Fruit fly (Drosophila melanogaster) whole organism, wandering third instar larva: ENCODE data around the gene CG15535.

ENCODE experiments used
- Abd-B ChIP-seq: fragments of >200 bp; optimal IDR thresholded peaks from 2 replicates; lab custom pipeline; 2017; ENCODE audit warnings: missing biosample characterization, missing genetic modification characterization
- CG32264 ChIP-seq: fragments of 200-800 bp; sonication (Bioruptor generic); optimal IDR thresholded peaks from 2 replicates; lab custom pipeline; 2016; ENCODE audit warnings: missing biosample characterization, missing genetic modification characterization
- CG9705 ChIP-seq: fragments of 200-800 bp; sonication (Bioruptor generic); optimal IDR thresholded peaks from 2 replicates; lab custom pipeline; 2018; ENCODE audit warnings: missing biosample characterization, mild to moderate bottlenecking, missing genetic modification characterization
- Dif ChIP-seq: fragments of 200-275, 200-300 bp; sonication (Bioruptor generic); optimal IDR thresholded peaks from 2 replicates; lab custom pipeline; 2018; ENCODE audit warnings: missing biosample characterization, missing genetic modification characterization; ENCODE audit not compliant: partially characterized antibody
- HLH106 ChIP-seq: fragments of 200-800 bp; optimal IDR thresholded peaks from 3 replicates; lab custom pipeline; 2019; ENCODE audit warnings: missing biosample characterization, mild to moderate bottlenecking, missing genetic modification characterization, moderate library complexity
- Hnf4 ChIP-seq: fragments of 200-800 bp; sonication (Bioruptor generic); optimal IDR thresholded peaks from 2 replicates; lab custom pipeline; 2016; ENCODE audit warnings: missing biosample characterization, mild to moderate bottlenecking, missing genetic modification characterization
- Hr78 ChIP-seq: fragments of >200 bp; optimal IDR thresholded peaks from 2 replicates; lab custom pipeline; 2017; ENCODE audit warnings: missing biosample characterization, missing genetic modification characterization
- Hr83 ChIP-seq: fragments of 200-300 bp; sonication (Bioruptor generic); optimal IDR thresholded peaks from 2 replicates; lab custom pipeline; 2016; ENCODE audit warnings: missing biosample characterization, mild to moderate bottlenecking, missing genetic modification characterization, moderate library complexity; ENCODE audit not compliant: poor library complexity, severe bottlenecking
- Mio ChIP-seq: sonication (Bioruptor generic); optimal IDR thresholded peaks from 2 replicates; lab custom pipeline; 2016; ENCODE audit warnings: missing biosample characterization, missing genetic modification characterization
- Myc ChIP-seq: fragments of >200 bp; optimal IDR thresholded peaks from 2 replicates; lab custom pipeline; 2017
- N ChIP-seq: fragments of >200 bp; optimal IDR thresholded peaks from 2 replicates; lab custom pipeline; 2018; ENCODE audit warnings: missing biosample characterization, missing external identifiers, missing genetic modification characterization
- OdsH ChIP-seq: fragments of 200-800 bp; sonication (Bioruptor generic); optimal IDR thresholded peaks from 2 replicates; lab custom pipeline; 2016; ENCODE audit warnings: missing biosample characterization, mild to moderate bottlenecking, missing genetic modification characterization
- Rel ChIP-seq, 2 experiments: fragments of 200-800 bp; sonication (Bioruptor generic) in 1 of 2; optimal IDR thresholded peaks; 2 replicates in 1 of 2; 3 replicates in 1 of 2; lab custom pipeline; 2016 to 2019; ENCODE audit warnings: mild to moderate bottlenecking in 2 of 2, missing biosample characterization in 2 of 2, missing genetic modification characterization in 2 of 2, moderate library complexity in 1 of 2
- Vsx2 ChIP-seq: fragments of 200-300, 225-300 bp; sonication (Bioruptor generic); optimal IDR thresholded peaks from 2 replicates; lab custom pipeline; 2018; ENCODE audit warnings: missing biosample characterization, missing genetic modification characterization; ENCODE audit not compliant: partially characterized antibody
- brk ChIP-seq: fragments of 200-800 bp; sonication (Bioruptor generic); optimal IDR thresholded peaks from 2 replicates; lab custom pipeline; 2016; ENCODE audit warnings: missing biosample characterization, mild to moderate bottlenecking, missing genetic modification characterization
- dl ChIP-seq, 2 experiments: fragments of 175-275, 200-275 bp in 1 of 2; fragments of 200-275 bp in 1 of 2; sonication (Bioruptor generic); optimal IDR thresholded peaks; lab custom pipeline; 2018; ENCODE audit warnings: mild to moderate bottlenecking in 2 of 2, missing biosample characterization in 2 of 2, missing genetic modification characterization in 2 of 2, moderate library complexity in 2 of 2; ENCODE audit not compliant: partially characterized antibody in 2 of 2, insufficient read depth in 1 of 2
- fru ChIP-seq: fragments of 200-800 bp; sonication (Bioruptor generic); optimal IDR thresholded peaks from 3 replicates; lab custom pipeline; 2016; ENCODE audit warnings: missing biosample characterization, mild to moderate bottlenecking, missing genetic modification characterization
- h ChIP-seq: fragments of 200-800 bp; sonication (Bioruptor generic); optimal IDR thresholded peaks from 3 replicates; lab custom pipeline; 2016; ENCODE audit warnings: missing biosample characterization, mild to moderate bottlenecking, missing genetic modification characterization
- jim ChIP-seq: fragments of 175-275, 200-325 bp; sonication (Bioruptor generic); optimal IDR thresholded peaks from 2 replicates; lab custom pipeline; 2016; ENCODE audit warnings: missing biosample characterization, mild to moderate bottlenecking, missing genetic modification characterization
- lola ChIP-seq: fragments of >200 bp; optimal IDR thresholded peaks from 2 replicates; lab custom pipeline; 2017; ENCODE audit warnings: missing biosample characterization, missing genetic modification characterization
- pan ChIP-seq: fragments of >200 bp; optimal IDR thresholded peaks from 2 replicates; lab custom pipeline; 2017
- rgr ChIP-seq: fragments of 200-800 bp; sonication (Bioruptor generic); optimal IDR thresholded peaks from 3 replicates; lab custom pipeline; 2016; ENCODE audit warnings: missing biosample characterization, mild to moderate bottlenecking, missing genetic modification characterization
- sage ChIP-seq: fragments of 200-800 bp; sonication (Bioruptor generic); optimal IDR thresholded peaks from 2 replicates; lab custom pipeline; 2016; ENCODE audit warnings: missing biosample characterization, mild to moderate bottlenecking, missing genetic modification characterization
- sv ChIP-seq: fragments of 200-800 bp; sonication (Bioruptor generic); optimal IDR thresholded peaks from 3 replicates; lab custom pipeline; 2016; ENCODE audit warnings: missing biosample characterization, missing genetic modification characterization
- usp ChIP-seq: fragments of >200 bp; optimal IDR thresholded peaks from 2 replicates; lab custom pipeline; 2017; ENCODE audit warnings: missing biosample characterization, missing genetic modification characterization
- woc ChIP-seq: sonication (Bioruptor generic); optimal IDR thresholded peaks from 2 replicates; lab custom pipeline; 2016; ENCODE audit warnings: missing biosample characterization, mild to moderate bottlenecking, missing genetic modification characterization

Gene CG15535

dm6 chr3R:30443549-30444133 is 19.9 kb upstream of the CG15535 start, which contains the start of gene CG15537:
Gene CG15537, minus strand, starts transcription at chr3R:30443599.
- TF ChIP-seq Hr78 (GFP tag; lab: Kevin White, UChicago) (no peak), Vsx2 (GFP tag; lab: Kevin White, UChicago) (no peak), lola (GFP tag; lab: Kevin White, UChicago) (no peak), Mio (GFP tag; lab: Kevin White, UChicago) (no peak), OdsH (GFP tag; lab: Kevin White, UChicago) (no peak), HLH106 (tag; lab: Kevin White, UChicago) (no peak), woc (GFP tag; lab: Kevin White, UChicago) (no peak), brk (GFP tag; lab: Kevin White, UChicago) (no peak), sage (no peak), h (GFP tag; lab: Kevin White, UChicago) (no peak), rgr (GFP tag; lab: Kevin White, UChicago) (no peak), CG9705 (GFP tag; lab: Kevin White, UChicago) (no peak), pan (lab: Kevin White, UChicago) (no peak), sv (GFP tag; lab: Kevin White, UChicago) (no peak), jim (GFP tag; lab: Kevin White, UChicago) (no peak), Dif (GFP tag; lab: Kevin White, UChicago) (no peak), Myc (lab: Kevin White, UChicago) (no peak), N (GFP tag; lab: Kevin White, UChicago) (no peak)

dm6 chr3R:30431258-30432114 is 7.8 kb upstream of the CG15535 start, which contains the start of gene CG15534:
Gene CG15534, plus strand, starts transcription at chr3R:30432064.
- TF ChIP-seq Hr83 (GFP tag; lab: Kevin White, UChicago) (no peak), Vsx2 (GFP tag; lab: Kevin White, UChicago) (peak; percentile 88), h (GFP tag; lab: Kevin White, UChicago) (no peak), lola (GFP tag; lab: Kevin White, UChicago) (no peak), Hnf4 (GFP tag; lab: Kevin White, UChicago) (no peak), Rel (GFP tag; optimal IDR thresholded peaks at IDR 0.05; lab: Kevin White, UChicago) (no peak), Rel (tag; optimal IDR thresholded peaks at IDR 0.05; lab: Kevin White, UChicago) (peak; percentile 30)

- TF ChIP-seq usp (GFP tag; lab: Kevin White, UChicago) = no peak
- no peak for TF ChIP-seq CG9705 (GFP tag; lab: Kevin White, UChicago)
- TF ChIP-seq pan (lab: Kevin White, UChicago) = no peak
- no peak for TF ChIP-seq CG32264
- no peak for TF ChIP-seq Dif (GFP tag; lab: Kevin White, UChicago)
- TF ChIP-seq Abd-B (GFP tag; lab: Kevin White, UChicago) = no peak
- TF ChIP-seq lola (GFP tag; lab: Kevin White, UChicago) = no peak
These were observed 4.7 kb upstream of the CG15535 start, which contains the start of gene CG15533 for dm6 chr3R:30428459-30428858. Gene CG15533, plus strand, starts transcription at chr3R:30428820.

- TF ChIP-seq HLH106 (tag; lab: Kevin White, UChicago) (peak; percentile 3), rgr (GFP tag; lab: Kevin White, UChicago) (peak; percentile 13), lola (GFP tag; lab: Kevin White, UChicago) (no peak), dl (GFP tag; optimal IDR thresholded peaks at IDR 0.05; lab: Kevin White, UChicago; ENCODE audit: insufficient read depth in 1 of 2, partially characterized antibody in 2 of 2) (no peak), Hr83 (GFP tag; lab: Kevin White, UChicago) (peak; percentile 25), Rel (GFP tag; optimal IDR thresholded peaks at IDR 0.05; lab: Kevin White, UChicago) (no peak), Rel (tag; optimal IDR thresholded peaks at IDR 0.05; lab: Kevin White, UChicago) (peak; percentile 63)
These were observed 4.2 kb upstream of the CG15535 start, which contains the start of gene CG2218 for dm6 chr3R:30427805-30428359. Gene CG2218, minus strand, starts transcription at chr3R:30428276.

- no peak for TF ChIP-seq usp (GFP tag; lab: Kevin White, UChicago)
- TF ChIP-seq Rel (GFP tag; optimal IDR thresholded peaks at IDR 0.05; lab: Kevin White, UChicago) = no peak
- no peak for TF ChIP-seq Rel (tag; optimal IDR thresholded peaks at IDR 0.05; lab: Kevin White, UChicago)
- TF ChIP-seq fru (GFP tag; lab: Kevin White, UChicago) = no peak
- TF ChIP-seq Dif (GFP tag; lab: Kevin White, UChicago) = no peak
- TF ChIP-seq Hr83 (GFP tag; lab: Kevin White, UChicago) = no peak
These were observed 2.9 kb upstream of the CG15535 start for dm6 chr3R:30426626-30427025.
